Fruit fly (Drosophila melanogaster): ENCODE results near the gene Cpr65Ax1.

Gene Cpr65Ax1

DNA sequence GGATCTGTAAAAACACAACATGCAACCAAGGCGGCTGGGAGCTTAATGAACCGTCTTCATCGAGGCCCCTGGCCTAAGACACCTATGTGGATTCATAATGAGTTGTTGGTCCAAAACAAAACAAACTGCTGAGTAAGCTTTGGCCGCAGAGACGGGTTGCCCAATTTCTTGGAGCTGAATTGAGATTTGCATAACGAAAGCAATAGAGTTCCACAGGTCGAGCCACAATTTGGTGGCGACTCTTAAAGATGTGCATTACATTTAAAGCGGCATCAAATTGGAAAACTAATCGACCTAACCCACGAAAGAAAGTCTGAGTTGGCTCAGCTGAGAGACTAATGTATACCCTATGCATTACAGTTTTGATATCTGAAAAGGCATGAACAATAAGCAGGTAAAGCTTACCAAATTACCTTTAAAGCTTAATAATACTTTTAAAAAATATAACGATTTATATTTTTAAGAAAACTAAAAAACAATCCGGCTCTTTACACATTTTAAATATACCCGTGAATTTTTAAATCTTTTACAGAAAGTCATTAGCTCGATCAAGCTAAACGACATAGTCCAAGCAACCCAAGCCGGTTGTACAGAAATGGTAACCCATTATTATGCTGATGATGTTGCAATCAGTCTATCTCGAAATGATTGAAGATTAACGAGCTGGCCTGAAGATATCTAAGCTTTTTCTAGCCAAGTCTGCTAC lies 9.7 kb upstream of the Cpr65Ax1 start, which contains the start of gene CG13297 (continued):
- TF ChIP-seq oc (tag; optimal IDR thresholded peaks at IDR 0.05) (peak; percentile 16), CG10267 (tag; optimal IDR thresholded peaks at IDR 0.05) (peak; percentile 50), CG10462 (GFP tag; optimal IDR thresholded peaks at IDR 0.05) (no peak), Blimp-1 (GFP tag; optimal IDR thresholded peaks at IDR 0.05) (peak; percentile 54), ATbp (GFP tag; optimal IDR thresholded peaks at IDR 0.05) (peak; percentile 54), knrl (GFP tag; IDR thresholded peaks at IDR 0.05; ENCODE audit: partially characterized antibody) (no peak), CG30403 (GFP tag; optimal IDR thresholded peaks at IDR 0.05) (peak; percentile 56), CG10543 (GFP tag; optimal IDR thresholded peaks at IDR 0.05) (no peak), Med (GFP tag) (peak; percentile 1), mld (GFP tag; IDR thresholded peaks at IDR 0.05; ENCODE audit: partially characterized antibody) (no peak), gcm (GFP tag; optimal IDR thresholded peaks at IDR 0.05) (peak; percentile 32), CG9609 (GFP tag; optimal IDR thresholded peaks at IDR 0.05) (no peak), MESR4 (GFP tag; optimal IDR thresholded peaks at IDR 0.05) (no peak), CG1647 (GFP tag; optimal IDR thresholded peaks at IDR 0.05) (no peak), row (GFP tag; IDR thresholded peaks at IDR 0.05) (peak; percentile 70), grn (GFP tag; optimal IDR thresholded peaks at IDR 0.05) (peak; percentile 76), CG12155 (GFP tag; optimal IDR thresholded peaks at IDR 0.05) (peak; percentile 0), vvl (GFP tag; IDR thresholded peaks at IDR 0.05) (peak; percentile 66), Asciz (GFP tag; optimal IDR thresholded peaks at IDR 0.05) (peak; percentile 64), CG6254 (GFP tag; optimal IDR thresholded peaks at IDR 0.05) (peak; percentile 12), D19A (tag; optimal IDR thresholded peaks at IDR 0.05) (peak; percentile 80), CG17361 (GFP tag; IDR thresholded peaks at IDR 0.05) (peak; percentile 73), H15 (GFP tag; IDR thresholded peaks at IDR 0.05) (peak; percentile 36; the same call in 2 of the 3 replicates), CG9437 (GFP tag; optimal IDR thresholded peaks at IDR 0.05) (peak; percentile 40), Meics (GFP tag; optimal IDR thresholded peaks at IDR 0.05) (peak; percentile 42), crol (GFP tag; IDR thresholded peaks at IDR 0.05) (no peak), CG13287 (GFP tag; IDR thresholded peaks at IDR 0.05; ENCODE audit: partially characterized antibody) (no peak), tin (GFP tag; optimal IDR thresholded peaks at IDR 0.05) (peak; percentile 6), Dad (GFP tag; optimal IDR thresholded peaks at IDR 0.05) (no peak), Abd-B (GFP tag; optimal IDR thresholded peaks at IDR 0.05) (peak; percentile 53), CG2712 (tag; optimal IDR thresholded peaks at IDR 0.05) (peak; percentile 78), D (optimal IDR thresholded peaks at IDR 0.05) (no peak), D (GFP tag; optimal IDR thresholded peaks at IDR 0.05) (peak; percentile 57), pita (GFP tag; optimal IDR thresholded peaks at IDR 0.05) (no peak), crc (GFP tag; optimal IDR thresholded peaks at IDR 0.05) (no peak), sens (GFP tag) (peak; percentile 76), prd (optimal IDR thresholded peaks at IDR 0.05) (no peak), prd (GFP tag; IDR thresholded peaks at IDR 0.05) (peak; percentile 59; the same call in 2 of the 3 replicates), sd (tag; optimal IDR thresholded peaks at IDR 0.05) (peak; percentile 5), sna (GFP tag; IDR thresholded peaks at IDR 0.05; ENCODE audit: partially characterized antibody) (no peak), da (GFP tag; optimal IDR thresholded peaks at IDR 0.05) (no peak), Aef1 (GFP tag; IDR thresholded peaks at IDR 0.05) (peak; percentile 48; the same call in 2 of the 3 replicates), Hmr (GFP tag; optimal IDR thresholded peaks at IDR 0.05) (peak; percentile 6), CG8281 (tag; optimal IDR thresholded peaks at IDR 0.05) (peak; percentile 27), E2f2 (GFP tag; IDR thresholded peaks at IDR 0.05) (0 out of 2 replicates have a peak, but pooled peaks have one; percentile 10), Fer1 (GFP tag; optimal IDR thresholded peaks at IDR 0.05) (peak; percentile 38), salm (tag; optimal IDR thresholded peaks at IDR 0.05) (peak; percentile 18), CG10209 (GFP tag; optimal IDR thresholded peaks at IDR 0.05) (peak; percentile 33), schlank (tag; optimal IDR thresholded peaks at IDR 0.05) (no peak)
